Worm (Caenorhabditis elegans) whole organism, midembryonic: ENCODE results near the gene R08E5.4.

Experiments
- T22C8.4 ChIP-seq: fragments of 200-800 bp; sonication (Bioruptor generic); IDR thresholded peaks from 2 replicates; pipeline ENCODE4 v1.3.6; 2022; ENCODE audit warnings: missing genetic modification characterization, missing compliant biosample characterization
- cog-1 ChIP-seq: sonication (generic microtip); optimal IDR thresholded peaks from 2 replicates; lab custom pipeline; 2016; ENCODE audit warnings: missing genetic modification characterization, missing compliant biosample characterization
- klf-2 ChIP-seq: fragments of 200-800 bp; sonication (Bioruptor generic); conservative IDR thresholded peaks from 2 replicates; pipeline ENCODE4 v1.3.6; 2022; ENCODE audit warnings: missing genetic modification reagents, missing genetic modification characterization, missing compliant biosample characterization
- med-1 ChIP-seq: sonication (generic microtip); optimal IDR thresholded peaks from 2 replicates; lab custom pipeline; 2017; ENCODE audit warnings: missing genetic modification characterization, mild to moderate bottlenecking, missing compliant biosample characterization, antibody characterized with exemption, missing genetic modification reagents; ENCODE audit not compliant: insufficient read depth
- ref-1 ChIP-seq: fragments of 200-800 bp; sonication (Bioruptor generic); conservative IDR thresholded peaks from 2 replicates; pipeline ENCODE4 v1.3.6; 2022; ENCODE audit warnings: missing genetic modification reagents, missing genetic modification characterization, missing compliant biosample characterization
- tab-1 ChIP-seq: fragments of 200-800 bp; sonication (Bioruptor generic); IDR thresholded peaks from 2 replicates; pipeline ENCODE4 v1.3.6; 2022; ENCODE audit warnings: missing genetic modification characterization, missing compliant biosample characterization
- ztf-23 ChIP-seq: fragments of 200-800 bp; sonication (Bioruptor generic); IDR thresholded peaks from 2 replicates; pipeline ENCODE4 v1.3.6; 2022; ENCODE audit warnings: missing genetic modification reagents, missing genetic modification characterization, missing compliant biosample characterization
- ztf-29 ChIP-seq: fragments of 200-800 bp; sonication (Bioruptor generic); IDR thresholded peaks from 2 replicates; pipeline ENCODE4 v1.3.6; 2022; ENCODE audit warnings: missing genetic modification reagents, missing genetic modification characterization, missing compliant biosample characterization

DNA sequence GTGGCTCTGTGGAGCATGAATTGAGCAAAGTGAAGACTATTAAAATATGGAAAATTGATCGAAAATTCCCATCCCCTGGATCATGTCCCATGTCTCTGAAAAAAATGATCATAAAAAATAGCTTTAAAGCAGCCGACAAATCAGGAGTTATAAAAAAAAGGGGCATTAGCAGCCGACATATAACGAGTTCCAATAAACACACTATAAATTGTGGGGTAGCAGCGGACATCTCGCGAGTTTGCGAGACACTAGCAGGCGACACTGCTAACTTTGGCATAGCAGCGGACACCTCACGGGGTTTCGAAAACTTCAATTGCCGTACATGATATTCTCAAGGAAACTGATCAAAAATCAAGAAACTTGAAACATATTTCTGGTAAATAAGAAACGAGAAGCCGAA is 29.1 kb upstream of the R08E5.4 start, which contains the start of gene hpo-36:
- TF ChIP-seq ztf-23 (GFP tag; lab: Robert Waterston, UW) (no peak), T22C8.4 (GFP tag; lab: Robert Waterston, UW) (no peak), klf-2 (no peak), ztf-29 (GFP tag; lab: Robert Waterston, UW) (no peak), tab-1 (GFP tag; lab: Robert Waterston, UW) (no peak), ref-1 (GFP tag; lab: Robert Waterston, UW) (no peak), cog-1 (tag; lab: Kevin White, UChicago) (no peak), med-1 (GFP tag; lab: Kevin White, UChicago) (no peak)
